Worm (Caenorhabditis elegans) whole organism, L2 larva: ENCODE data around the gene lbp-3.

Experiments
- fos-1 ChIP-seq: fragments of 150-350 bp; optimal IDR thresholded peaks from 2 replicates; lab custom pipeline; 2014; ENCODE audit warnings: missing biosample characterization, missing genetic modification characterization
- lin-39 ChIP-seq: fragments of 150-350 bp; optimal IDR thresholded peaks from 2 replicates; lab custom pipeline; 2014; ENCODE audit warnings: missing biosample characterization, missing genetic modification reagents, missing genetic modification characterization
- nhr-23 ChIP-seq: fragments of 150-350 bp; optimal IDR thresholded peaks from 2 replicates; lab custom pipeline; 2014; ENCODE audit warnings: missing biosample characterization, missing genetic modification reagents, missing genetic modification characterization
- nhr-237 ChIP-seq: fragments of 150-350 bp; optimal IDR thresholded peaks from 2 replicates; lab custom pipeline; 2014; ENCODE audit warnings: missing biosample characterization, missing genetic modification characterization
- nhr-6 ChIP-seq: fragments of 150-350 bp; optimal IDR thresholded peaks from 2 replicates; lab custom pipeline; 2014; ENCODE audit warnings: missing biosample characterization, missing genetic modification characterization

ce11 chrX:3218040-3218795 lies 39.0 kb upstream of the lbp-3 start:
- TF ChIP-seq nhr-23, result no peak
- no peak for TF ChIP-seq nhr-237 (tag; lab: Kevin White, UChicago)
- TF ChIP-seq fos-1 (tag; lab: Kevin White, UChicago), result no peak
- TF ChIP-seq nhr-6 (tag; lab: Kevin White, UChicago), result no peak
- no peak for TF ChIP-seq lin-39
